Fruit fly (Drosophila melanogaster): ENCODE data around the gene Kul.

The Kul gene

DNA sequence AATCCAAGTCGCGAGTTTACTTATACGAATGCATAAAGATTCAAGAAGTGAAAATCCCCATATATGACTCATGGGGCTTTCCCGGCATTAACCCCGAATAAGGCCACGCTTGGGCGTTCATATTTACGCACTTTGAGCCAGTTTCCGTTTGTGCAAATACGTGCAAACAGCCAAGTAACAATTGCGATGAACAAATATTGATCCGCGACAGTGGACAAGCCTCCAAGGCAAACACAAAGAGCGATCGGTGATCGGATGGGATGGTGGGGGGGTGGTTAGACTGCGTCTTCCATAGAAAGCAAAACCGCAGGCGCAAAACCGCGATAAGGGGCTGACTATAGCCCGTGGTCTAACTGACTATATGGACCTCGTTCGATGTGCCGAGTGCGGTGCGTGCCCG is 31.6 kb downstream of the Kul start (continued):
- TF ChIP-seq Ravus (GFP tag; IDR thresholded peaks at IDR 0.05) = no peak
- peak; percentile 37; the same call in 1 of the 2 replicates for TF ChIP-seq CG14014 (GFP tag; IDR thresholded peaks at IDR 0.05)
- TF ChIP-seq CG11560 (tag; IDR thresholded peaks at IDR 0.05) = no peak
- 0 out of 2 replicates have a peak, but pooled peaks have one; percentile 10 for TF ChIP-seq Rx (GFP tag; IDR thresholded peaks at IDR 0.05)
- TF ChIP-seq Xbp1 (GFP tag; optimal IDR thresholded peaks at IDR 0.05) = no peak
- TF ChIP-seq CG1603 (tag; optimal IDR thresholded peaks at IDR 0.05) = peak; percentile 59
- no peak for TF ChIP-seq CG2889 (GFP tag; IDR thresholded peaks at IDR 0.05)

DNA sequence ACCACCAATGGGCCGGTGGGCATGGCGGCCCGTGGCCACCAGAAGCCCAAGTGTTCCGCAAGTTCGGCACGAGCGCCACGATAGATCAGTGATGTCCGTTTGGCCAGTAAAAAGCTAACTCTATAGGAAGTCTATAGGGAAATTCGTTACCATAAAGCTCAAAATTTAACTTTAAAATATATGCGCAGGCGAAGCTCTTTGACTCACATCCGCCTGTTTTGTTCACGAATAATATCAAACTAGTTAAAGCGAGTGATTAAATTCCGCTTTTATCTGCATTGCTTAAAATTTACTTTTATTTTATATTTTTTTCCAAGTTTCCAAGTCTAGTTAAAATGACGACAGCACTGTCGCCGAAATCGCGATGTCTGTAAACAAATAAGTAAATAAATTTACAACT is 32.1 kb downstream of the Kul start:
- TF ChIP-seq bigmax (GFP tag; optimal IDR thresholded peaks at IDR 0.05) (no peak), CG32767 (GFP tag; IDR thresholded peaks at IDR 0.05) (no peak), Hsf (GFP tag; optimal IDR thresholded peaks at IDR 0.05) (no peak), CG11696 (GFP tag; IDR thresholded peaks at IDR 0.05) (no peak), CG43689 (GFP tag; IDR thresholded peaks at IDR 0.05) (no peak), ftz-f1 (GFP tag; optimal IDR thresholded peaks at IDR 0.05) (no peak), Elba2 (GFP tag; optimal IDR thresholded peaks at IDR 0.05) (no peak), nerfin-1 (tag; optimal IDR thresholded peaks at IDR 0.05) (no peak), hb (GFP tag; IDR thresholded peaks at IDR 0.05; ENCODE audit: partially characterized antibody) (no peak), pho (GFP tag; optimal IDR thresholded peaks at IDR 0.05) (no peak), pita (GFP tag; optimal IDR thresholded peaks at IDR 0.05) (no peak), cg (GFP tag; optimal IDR thresholded peaks at IDR 0.05) (no peak), psq (GFP tag; optimal IDR thresholded peaks at IDR 0.05) (no peak), CG30020 (tag; optimal IDR thresholded peaks at IDR 0.05) (no peak), corto (GFP tag; optimal IDR thresholded peaks at IDR 0.05) (no peak), unpg (GFP tag; optimal IDR thresholded peaks at IDR 0.05) (peak; percentile 3), CG2202 (tag; optimal IDR thresholded peaks at IDR 0.05) (no peak), Antp (GFP tag; optimal IDR thresholded peaks at IDR 0.05) (no peak), CG9797 (GFP tag; optimal IDR thresholded peaks at IDR 0.05) (no peak), run (tag; optimal IDR thresholded peaks at IDR 0.05) (no peak), gcm2 (GFP tag; optimal IDR thresholded peaks at IDR 0.05) (no peak), CG7839 (tag; optimal IDR thresholded peaks at IDR 0.05) (peak; percentile 5), CG2120 (GFP tag; optimal IDR thresholded peaks at IDR 0.05) (no peak), lov (optimal IDR thresholded peaks at IDR 0.05) (no peak), lov (GFP tag; IDR thresholded peaks at IDR 0.05) (no peak), lola (GFP tag; optimal IDR thresholded peaks at IDR 0.05) (no peak), gem (tag; optimal IDR thresholded peaks at IDR 0.05) (peak; percentile 35), lab (GFP tag; optimal IDR thresholded peaks at IDR 0.05) (no peak), Hmx (GFP tag; optimal IDR thresholded peaks at IDR 0.05) (no peak), CG9876 (GFP tag; optimal IDR thresholded peaks at IDR 0.05) (no peak), Nf-YB (GFP tag; optimal IDR thresholded peaks at IDR 0.05) (no peak), crp (GFP tag; optimal IDR thresholded peaks at IDR 0.05) (no peak), Dip3 (GFP tag; optimal IDR thresholded peaks at IDR 0.05) (no peak), CG17186 (GFP tag; optimal IDR thresholded peaks at IDR 0.05) (no peak), gsb (GFP tag; IDR thresholded peaks at IDR 0.05) (no peak), CG10979 (tag; optimal IDR thresholded peaks at IDR 0.05) (no peak), Six4 (GFP tag; optimal IDR thresholded peaks at IDR 0.05) (no peak), Drgx (GFP tag; IDR thresholded peaks at IDR 0.05) (peak; percentile 25; the same call in 1 of the 2 replicates), HLH4C (GFP tag; IDR thresholded peaks at IDR 0.05; ENCODE audit: partially characterized antibody) (no peak), CG12391 (tag; optimal IDR thresholded peaks at IDR 0.05) (no peak), Myb (GFP tag; optimal IDR thresholded peaks at IDR 0.05) (no peak), Gug (GFP tag; IDR thresholded peaks at IDR 0.05) (no peak), D19B (GFP tag; optimal IDR thresholded peaks at IDR 0.05) (no peak), wdn (GFP tag; IDR thresholded peaks at IDR 0.05) (no peak)

All from whole organism, embryonic.